Fruit fly (Drosophila melanogaster) whole organism, embryonic: ENCODE results near the gene CG42494.

ENCODE experiments used
- Atf3 ChIP-seq: fragments of 200-800 bp; sonication (Bioruptor generic); optimal IDR thresholded peaks from 3 replicates; lab custom pipeline; 2016; ENCODE audit warnings: missing biosample characterization, missing genetic modification characterization
- CG10209 ChIP-seq: fragments of 200-800 bp; sonication (Bioruptor generic); optimal IDR thresholded peaks from 3 replicates; lab custom pipeline; 2017; ENCODE audit warnings: missing biosample characterization, mild to moderate bottlenecking, missing genetic modification characterization, missing genetic modification reagents
- CG10431 ChIP-seq: fragments of 200-800 bp; sonication (Bioruptor generic); optimal IDR thresholded peaks from 3 replicates; lab custom pipeline; 2018; ENCODE audit warnings: missing biosample characterization, mild to moderate bottlenecking, missing genetic modification characterization
- CG10565 ChIP-seq: fragments of 200-800 bp; sonication (Bioruptor generic); optimal IDR thresholded peaks from 3 replicates; lab custom pipeline; 2016; ENCODE audit warnings: missing biosample characterization, mild to moderate bottlenecking, missing genetic modification characterization
- CG11456 ChIP-seq: fragments of 200-800 bp; sonication (Bioruptor generic); IDR thresholded peaks from 3 replicates; pipeline ENCODE4 v1.3.6; 2022; ENCODE audit warnings: missing biosample characterization, missing genetic modification characterization
- CG13123 ChIP-seq: fragments of 200-800 bp; sonication (Bioruptor generic); optimal IDR thresholded peaks from 2 replicates; lab custom pipeline; 2016; ENCODE audit warnings: missing biosample characterization, missing genetic modification characterization
- CG14667 ChIP-seq: fragments of 200-800 bp; sonication (Bioruptor generic); IDR thresholded peaks from 2 replicates; pipeline ENCODE4 v1.3.6; 2022; ENCODE audit warnings: missing biosample characterization, missing genetic modification characterization
- CG14710 ChIP-seq: fragments of 200-800 bp; sonication (Bioruptor generic); optimal IDR thresholded peaks from 3 replicates; lab custom pipeline; 2019; ENCODE audit warnings: missing biosample characterization, mild to moderate bottlenecking, missing genetic modification characterization, moderate library complexity
- CG14860 ChIP-seq: fragments of 200-800 bp; sonication (Bioruptor generic); IDR thresholded peaks from 3 replicates; pipeline ENCODE4 v1.3.6; 2022; ENCODE audit warnings: missing biosample characterization, missing genetic modification characterization; ENCODE audit not compliant: partially characterized antibody
- CG1529 ChIP-seq: fragments of 200-800 bp; sonication (Bioruptor generic); optimal IDR thresholded peaks from 3 replicates; lab custom pipeline; 2018; ENCODE audit warnings: missing biosample characterization, missing genetic modification characterization
- CG17359 ChIP-seq: fragments of 200-800 bp; sonication (Bioruptor generic); optimal IDR thresholded peaks from 3 replicates; lab custom pipeline; 2018; ENCODE audit warnings: missing biosample characterization, mild to moderate bottlenecking, missing genetic modification characterization, moderate library complexity
- CG30403 ChIP-seq: fragments of 200-800 bp; sonication (Bioruptor generic); optimal IDR thresholded peaks from 3 replicates; lab custom pipeline; 2016; ENCODE audit warnings: missing biosample characterization, missing genetic modification characterization
- CG31441 ChIP-seq: fragments of 200-800 bp; sonication (Bioruptor generic); IDR thresholded peaks from 2 replicates; pipeline ENCODE4 v1.3.6; 2022; ENCODE audit warnings: missing biosample characterization, missing genetic modification characterization
- CG32532 ChIP-seq: fragments of 200-800 bp; sonication (Bioruptor generic); IDR thresholded peaks from 2 replicates; pipeline ENCODE4 v1.3.6; 2022; ENCODE audit warnings: missing biosample characterization, missing genetic modification characterization
- CG3281 ChIP-seq: fragments of 200-800 bp; sonication (Bioruptor generic); optimal IDR thresholded peaks from 3 replicates; lab custom pipeline; 2017; ENCODE audit warnings: missing biosample characterization, mild to moderate bottlenecking, missing genetic modification characterization
- CG3407 ChIP-seq: fragments of 200-800 bp; sonication (Bioruptor generic); optimal IDR thresholded peaks from 2 replicates; lab custom pipeline; 2018; ENCODE audit warnings: missing biosample characterization, mild to moderate bottlenecking, missing genetic modification characterization
- CG4424 ChIP-seq: fragments of 200-800 bp; sonication (Bioruptor generic); optimal IDR thresholded peaks from 3 replicates; lab custom pipeline; 2016; ENCODE audit warnings: missing biosample characterization, missing genetic modification characterization
- CG4854 ChIP-seq: fragments of 200-800 bp; sonication (Bioruptor generic); optimal IDR thresholded peaks from 2 replicates; lab custom pipeline; 2016; ENCODE audit warnings: missing biosample characterization, missing genetic modification characterization, inconsistent platforms
- CG9727 ChIP-seq: fragments of 200-800 bp; sonication (Bioruptor generic); optimal IDR thresholded peaks from 3 replicates; lab custom pipeline; 2017; ENCODE audit warnings: missing biosample characterization, mild to moderate bottlenecking, missing genetic modification characterization
- CG9876 ChIP-seq: fragments of 200-800 bp; sonication (Bioruptor generic); optimal IDR thresholded peaks from 2 replicates; lab custom pipeline; 2016; ENCODE audit warnings: missing biosample characterization, missing genetic modification characterization
- Deaf1 ChIP-seq: fragments of 200-800 bp; optimal IDR thresholded peaks from 3 replicates; lab custom pipeline; 2019; ENCODE audit warnings: missing biosample characterization, mild to moderate bottlenecking, missing genetic modification characterization, moderate library complexity
- Drgx ChIP-seq: fragments of 200-800 bp; sonication (Bioruptor generic); IDR thresholded peaks from 2 replicates; pipeline ENCODE4 v1.3.6; 2022; ENCODE audit warnings: missing biosample characterization, missing genetic modification characterization
- Elba2 ChIP-seq: fragments of 200-800 bp; sonication (Bioruptor generic); optimal IDR thresholded peaks from 3 replicates; lab custom pipeline; 2016; ENCODE audit warnings: missing biosample characterization, missing genetic modification characterization
- Ets65A ChIP-seq: fragments of 200-800 bp; sonication (Bioruptor generic); peaks from one replicate; lab custom pipeline; 2016; ENCODE audit warnings: missing biosample characterization, missing genetic modification characterization
- HLH54F ChIP-seq: fragments of 200-800 bp; sonication (Bioruptor generic); optimal IDR thresholded peaks from 3 replicates; lab custom pipeline; 2016; ENCODE audit warnings: missing biosample characterization, missing genetic modification characterization
- Hand ChIP-seq: fragments of 200-800 bp; sonication (Bioruptor generic); optimal IDR thresholded peaks from 2 replicates; lab custom pipeline; 2017; ENCODE audit warnings: mild to moderate bottlenecking, missing biosample characterization, missing genetic modification reagents, missing genetic modification characterization
- HmgD ChIP-seq: fragments of 200-800 bp; sonication (Bioruptor generic); optimal IDR thresholded peaks from 3 replicates; lab custom pipeline; 2016; ENCODE audit warnings: missing biosample characterization, missing genetic modification characterization
- Oli ChIP-seq: fragments of 200-800 bp; sonication (Bioruptor generic); optimal IDR thresholded peaks from 2 replicates; lab custom pipeline; 2018; ENCODE audit warnings: missing biosample characterization, mild to moderate bottlenecking, missing genetic modification characterization, moderate library complexity
- PHDP ChIP-seq: fragments of 200-800 bp; sonication (Bioruptor generic); optimal IDR thresholded peaks from 3 replicates; lab custom pipeline; 2018; ENCODE audit warnings: missing biosample characterization, mild to moderate bottlenecking, missing genetic modification characterization, moderate library complexity
- Sry-β ChIP-seq: fragments of 200-800 bp; sonication (Bioruptor generic); optimal IDR thresholded peaks from 2 replicates; lab custom pipeline; 2018; ENCODE audit warnings: missing biosample characterization, mild to moderate bottlenecking, missing genetic modification characterization, moderate library complexity
- Vsx1 ChIP-seq: fragments of 200-800 bp; sonication (Bioruptor generic); optimal IDR thresholded peaks from 2 replicates; lab custom pipeline; 2017; ENCODE audit warnings: missing biosample characterization, mild to moderate bottlenecking, missing genetic modification characterization, missing genetic modification reagents
- al ChIP-seq: fragments of 200-800 bp; sonication (Bioruptor generic); IDR thresholded peaks from 2 replicates; pipeline ENCODE4 v1.3.6; 2022; ENCODE audit warnings: missing biosample characterization, missing genetic modification characterization
- bab2 ChIP-seq: fragments of 200-800 bp; sonication (Bioruptor generic); optimal IDR thresholded peaks from 2 replicates; lab custom pipeline; 2016; ENCODE audit warnings: missing biosample characterization, missing genetic modification characterization
- bowl ChIP-seq: fragments of 200-800 bp; sonication (Bioruptor generic); IDR thresholded peaks from 2 replicates; pipeline ENCODE4 v1.3.6; 2022; ENCODE audit warnings: missing biosample characterization, missing genetic modification characterization
- corto ChIP-seq: fragments of 200-800 bp; sonication (Bioruptor generic); optimal IDR thresholded peaks from 2 replicates; lab custom pipeline; 2016; ENCODE audit warnings: missing biosample characterization, mild to moderate bottlenecking, missing genetic modification characterization, moderate library complexity
- crc ChIP-seq: fragments of 200-800 bp; sonication (Bioruptor generic); optimal IDR thresholded peaks from 2 replicates; lab custom pipeline; 2016; ENCODE audit warnings: missing biosample characterization, missing genetic modification characterization
- crol ChIP-seq: fragments of 200-800 bp; sonication (Bioruptor generic); IDR thresholded peaks from 2 replicates; pipeline ENCODE4 v1.3.6; 2022; ENCODE audit warnings: missing biosample characterization, missing genetic modification characterization
- gce ChIP-seq: fragments of 200-800 bp; sonication (Bioruptor generic); IDR thresholded peaks from 3 replicates; pipeline ENCODE4 v1.3.6; 2022; ENCODE audit warnings: missing biosample characterization, missing genetic modification characterization
- h ChIP-seq: fragments of >200 bp; optimal IDR thresholded peaks from 2 replicates; lab custom pipeline; 2017
- jing ChIP-seq: fragments of 200-800 bp; sonication (Bioruptor generic); optimal IDR thresholded peaks from 2 replicates; lab custom pipeline; 2018; ENCODE audit warnings: missing biosample characterization, mild to moderate bottlenecking, missing genetic modification characterization
- lola ChIP-seq, 3 experiments: fragments of >200 bp in 2 of 3; fragments of 200-800 bp in 1 of 3; sonication (Bioruptor generic) in 1 of 3; optimal IDR thresholded peaks; 2 replicates each; lab custom pipeline; 2017 to 2019; ENCODE audit warnings: missing biosample characterization in 3 of 3, missing genetic modification characterization in 3 of 3, mild to moderate bottlenecking in 1 of 3, moderate library complexity in 1 of 3
- mld ChIP-seq: fragments of 200-800 bp; sonication (Bioruptor generic); IDR thresholded peaks from 3 replicates; pipeline ENCODE4 v1.3.6; 2022; ENCODE audit warnings: missing biosample characterization, missing genetic modification characterization; ENCODE audit not compliant: partially characterized antibody
- nerfin-2 ChIP-seq: fragments of 200-800 bp; sonication (Bioruptor generic); IDR thresholded peaks from 2 replicates; pipeline ENCODE4 v1.3.6; 2022; ENCODE audit warnings: missing biosample characterization, missing genetic modification characterization; ENCODE audit not compliant: partially characterized antibody
- pfk ChIP-seq: fragments of 200-800 bp; sonication (Bioruptor generic); optimal IDR thresholded peaks from 2 replicates; lab custom pipeline; 2018; ENCODE audit warnings: missing biosample characterization, mild to moderate bottlenecking, missing genetic modification characterization, moderate library complexity
- pho ChIP-seq: fragments of 200-800 bp; sonication (Bioruptor generic); optimal IDR thresholded peaks from 2 replicates; lab custom pipeline; 2016; ENCODE audit warnings: missing biosample characterization, missing genetic modification characterization
- pita ChIP-seq: fragments of 200-800 bp; sonication (Bioruptor generic); optimal IDR thresholded peaks from 2 replicates; lab custom pipeline; 2017; ENCODE audit warnings: missing biosample characterization, mild to moderate bottlenecking, missing genetic modification characterization
- pros ChIP-seq: fragments of 200-800 bp; sonication (Bioruptor generic); optimal IDR thresholded peaks from 3 replicates; lab custom pipeline; 2019; ENCODE audit warnings: missing biosample characterization, mild to moderate bottlenecking, missing genetic modification characterization, moderate library complexity
- shn ChIP-seq: fragments of 200-800 bp; sonication (Bioruptor generic); optimal IDR thresholded peaks from 3 replicates; lab custom pipeline; 2016; ENCODE audit warnings: missing biosample characterization, missing genetic modification characterization
- sim ChIP-seq: fragments of 200-800 bp; sonication (Bioruptor generic); IDR thresholded peaks from 2 replicates; pipeline ENCODE4 v1.3.6; 2022; ENCODE audit warnings: missing biosample characterization, missing genetic modification characterization
- trh ChIP-seq: fragments of 200-800 bp; sonication (Bioruptor generic); optimal IDR thresholded peaks from 2 replicates; lab custom pipeline; 2016; ENCODE audit warnings: missing biosample characterization, missing genetic modification characterization
- unc-4 ChIP-seq: fragments of 200-800 bp; sonication (Bioruptor generic); IDR thresholded peaks from 2 replicates; pipeline ENCODE4 v1.3.6; 2022; ENCODE audit warnings: missing biosample characterization, missing genetic modification characterization; ENCODE audit not compliant: partially characterized antibody
- usp ChIP-seq: fragments of >200 bp; optimal IDR thresholded peaks from 2 replicates; lab custom pipeline; 2017; ENCODE audit warnings: missing biosample characterization, missing genetic modification characterization

CG42494 gene

dm6 chr3L:3164951-3165350, 19.3 kb upstream of the CG42494 start, which contains the start of gene CG32280 (continued):
- TF ChIP-seq CG11456 (GFP tag; lab: Robert Waterston, UW) (no peak), PHDP (tag; lab: Kevin White, UChicago) (peak; percentile 4), Oli (tag; lab: Kevin White, UChicago) (no peak), jing (GFP tag; lab: Kevin White, UChicago) (no peak), CG14860 (GFP tag; lab: Robert Waterston, UW) (peak; percentile 82), crol (GFP tag; lab: Robert Waterston, UW) (no peak), HmgD (GFP tag; lab: Kevin White, UChicago) (peak; percentile 68), unc-4 (peak; percentile 90), h (lab: Kevin White, UChicago) (no peak), gce (GFP tag; lab: Robert Waterston, UW) (no peak), CG4424 (GFP tag; lab: Kevin White, UChicago) (peak; percentile 6), Deaf1 (no peak), CG32532 (GFP tag; lab: Robert Waterston, UW) (peak; percentile 32; the same call in 1 of the 2 replicates), CG1529 (GFP tag; lab: Kevin White, UChicago) (no peak), Drgx (GFP tag; lab: Robert Waterston, UW) (no peak), CG14667 (GFP tag; lab: Robert Waterston, UW) (no peak), pita (GFP tag; lab: Kevin White, UChicago) (no peak), CG14710 (tag; lab: Kevin White, UChicago) (peak; percentile 31), CG4854 (no peak), CG3407 (no peak), CG10565 (GFP tag; lab: Kevin White, UChicago) (no peak), pfk (GFP tag; lab: Kevin White, UChicago) (peak; percentile 69), pho (GFP tag; lab: Kevin White, UChicago) (no peak), usp (GFP tag; lab: Kevin White, UChicago) (no peak), bab2 (GFP tag; lab: Kevin White, UChicago) (no peak), Sry-β (GFP tag; lab: Kevin White, UChicago) (no peak), mld (GFP tag; lab: Robert Waterston, UW) (peak; percentile 73; the same call in 1 of the 3 replicates), al (GFP tag; lab: Robert Waterston, UW) (no peak), lola (GFP tag; optimal IDR thresholded peaks at IDR 0.05; lab: Kevin White, UChicago) (no peak), CG10209 (GFP tag; lab: Kevin White, UChicago) (no peak), sim (GFP tag; lab: Robert Waterston, UW) (0 out of 2 replicates have a peak, but pooled peaks have one; percentile 19), Atf3 (GFP tag; lab: Kevin White, UChicago) (no peak), CG9876 (GFP tag; lab: Kevin White, UChicago) (no peak), Hand (GFP tag; lab: Kevin White, UChicago) (no peak), CG9727 (GFP tag; lab: Kevin White, UChicago) (no peak), CG13123 (GFP tag; lab: Kevin White, UChicago) (no peak), crc (GFP tag; lab: Kevin White, UChicago) (no peak), HLH54F (GFP tag; lab: Kevin White, UChicago) (peak; percentile 3), CG30403 (GFP tag; lab: Kevin White, UChicago) (peak; percentile 6), trh (GFP tag; lab: Kevin White, UChicago) (no peak), CG3281 (GFP tag; lab: Kevin White, UChicago) (peak; percentile 24), CG17359 (tag; lab: Kevin White, UChicago) (no peak), pros (no peak), shn (GFP tag; lab: Kevin White, UChicago) (peak; percentile 56), corto (GFP tag; lab: Kevin White, UChicago) (no peak), nerfin-2 (peak; percentile 81), Vsx1 (GFP tag; lab: Kevin White, UChicago) (no peak), CG10431 (GFP tag; lab: Kevin White, UChicago) (no peak), Ets65A (GFP tag; lab: Kevin White, UChicago) (no peak), CG31441 (GFP tag; lab: Robert Waterston, UW) (no peak), Elba2 (GFP tag; lab: Kevin White, UChicago) (no peak), bowl (no peak)
